Worm (Caenorhabditis elegans) whole organism, L4/young adult: ENCODE data around the gene nhr-237.

Experiments used
- W03F9.2 ChIP-seq: fragments of 150-350 bp; optimal IDR thresholded peaks from 2 replicates; lab custom pipeline; 2014; ENCODE audit warnings: missing biosample characterization, missing genetic modification characterization
- dao-5 ChIP-seq: sonication (generic microtip); optimal IDR thresholded peaks from 2 replicates; lab custom pipeline; 2016; ENCODE audit warnings: missing genotype, missing genetic modification characterization, moderate library complexity, missing compliant biosample characterization
- him-1 ChIP-seq: sonication (generic microtip); optimal IDR thresholded peaks from 2 replicates; lab custom pipeline; 2016; ENCODE audit warnings: missing genotype, missing genetic modification reagents, missing genetic modification characterization, missing compliant biosample characterization

ce11 chrV:1662270-1662669, 35.6 kb upstream of the nhr-237 start, which contains the start of gene irld-40:
- no peak for TF ChIP-seq him-1 (tag; lab: Kevin White, UChicago)
- TF ChIP-seq W03F9.2 = no peak
- no peak for TF ChIP-seq dao-5 (tag; lab: Kevin White, UChicago)
